Fruit fly (Drosophila melanogaster) whole organism, prepupa: ENCODE results near the gene Cyp12a4.

Experiments
- CG10631 ChIP-seq: fragments of 200-800 bp; sonication (Bioruptor generic); optimal IDR thresholded peaks from 2 replicates; lab custom pipeline; 2016; ENCODE audit warnings: missing biosample characterization, missing genetic modification characterization
- CG10669 ChIP-seq: fragments of 200-800 bp; sonication (Bioruptor generic); optimal IDR thresholded peaks from 3 replicates; lab custom pipeline; 2018; ENCODE audit warnings: missing biosample characterization, mild to moderate bottlenecking, missing genetic modification characterization, moderate library complexity
- CG11294 ChIP-seq: fragments of 200-800 bp; sonication (Bioruptor generic); IDR thresholded peaks from 2 replicates; pipeline ENCODE4 v1.3.6; 2022; ENCODE audit warnings: missing biosample characterization, missing genetic modification characterization
- CG1621 ChIP-seq: fragments of 200-800 bp; sonication (Bioruptor generic); optimal IDR thresholded peaks from 3 replicates; lab custom pipeline; 2018; ENCODE audit warnings: missing biosample characterization, mild to moderate bottlenecking, missing genetic modification characterization
- CG16779 ChIP-seq: fragments of 200-800 bp; sonication (Bioruptor generic); optimal IDR thresholded peaks from 3 replicates; lab custom pipeline; 2017; ENCODE audit warnings: missing biosample characterization, mild to moderate bottlenecking, missing genetic modification characterization
- CG3032 ChIP-seq: fragments of 200-800 bp; optimal IDR thresholded peaks from 2 replicates; lab custom pipeline; 2019; ENCODE audit warnings: missing biosample characterization, mild to moderate bottlenecking, missing genetic modification characterization, moderate library complexity
- CG32006 ChIP-seq: fragments of 200-800 bp; sonication (Bioruptor generic); optimal IDR thresholded peaks from 3 replicates; lab custom pipeline; 2017; ENCODE audit warnings: missing biosample characterization, mild to moderate bottlenecking, missing genetic modification characterization
- CG3919 ChIP-seq: fragments of 200-800 bp; sonication (Bioruptor generic); optimal IDR thresholded peaks from 3 replicates; lab custom pipeline; 2016; ENCODE audit warnings: missing biosample characterization, missing genetic modification characterization
- CG4318 ChIP-seq: fragments of 200-800 bp; sonication (Bioruptor generic); optimal IDR thresholded peaks from 3 replicates; lab custom pipeline; 2017; ENCODE audit warnings: missing biosample characterization, mild to moderate bottlenecking, missing genetic modification characterization
- CG6163 ChIP-seq: fragments of 200-800 bp; sonication (Bioruptor generic); IDR thresholded peaks from 3 replicates; pipeline ENCODE4 v1.3.6; 2022; ENCODE audit warnings: missing biosample characterization, missing genetic modification characterization
- CG6276 ChIP-seq: fragments of 200-800 bp; sonication (Bioruptor generic); optimal IDR thresholded peaks from 2 replicates; lab custom pipeline; 2017; ENCODE audit warnings: missing biosample characterization, mild to moderate bottlenecking, missing genetic modification characterization
- CG6792 ChIP-seq: fragments of 200-800 bp; sonication (Bioruptor generic); optimal IDR thresholded peaks from 3 replicates; lab custom pipeline; 2016; ENCODE audit warnings: missing biosample characterization, missing genetic modification characterization
- CG6808 ChIP-seq: fragments of 200-800 bp; sonication (Bioruptor generic); optimal IDR thresholded peaks from 3 replicates; lab custom pipeline; 2017; ENCODE audit warnings: missing biosample characterization, missing genetic modification characterization, mild to moderate bottlenecking, moderate library complexity, missing genetic modification reagents
- CG6854 ChIP-seq: fragments of 200-800 bp; sonication (Bioruptor generic); optimal IDR thresholded peaks from 2 replicates; lab custom pipeline; 2017; ENCODE audit warnings: missing biosample characterization, mild to moderate bottlenecking, missing genetic modification characterization
- CG8119 ChIP-seq: fragments of 200-800 bp; sonication (Bioruptor generic); IDR thresholded peaks from 3 replicates; pipeline ENCODE4 v1.3.6; 2022; ENCODE audit warnings: missing biosample characterization, missing genetic modification characterization
- CG8319 ChIP-seq: fragments of 200-800 bp; sonication (Bioruptor generic); optimal IDR thresholded peaks from 3 replicates; lab custom pipeline; 2016; ENCODE audit warnings: missing biosample characterization, missing genetic modification characterization
- CG8632 ChIP-seq: fragments of 200-800 bp; sonication (Bioruptor generic); optimal IDR thresholded peaks from 3 replicates; lab custom pipeline; 2016; ENCODE audit warnings: missing biosample characterization, missing genetic modification characterization
- CG9139 ChIP-seq: fragments of 200-800 bp; sonication (Bioruptor generic); optimal IDR thresholded peaks from 3 replicates; lab custom pipeline; 2017; ENCODE audit warnings: missing biosample characterization, mild to moderate bottlenecking, missing genetic modification characterization
- Eip93F ChIP-seq: fragments of 200-800 bp; sonication (Bioruptor generic); optimal IDR thresholded peaks from 2 replicates; lab custom pipeline; 2016; ENCODE audit warnings: missing biosample characterization, mild to moderate bottlenecking, missing genetic modification characterization
- Ets21C ChIP-seq: fragments of 200-800 bp; sonication (Bioruptor generic); optimal IDR thresholded peaks from 3 replicates; lab custom pipeline; 2016; ENCODE audit warnings: missing biosample characterization, missing genetic modification characterization
- Ets96B ChIP-seq: fragments of 200-800 bp; optimal IDR thresholded peaks from 2 replicates; lab custom pipeline; 2019; ENCODE audit warnings: missing biosample characterization, mild to moderate bottlenecking, missing genetic modification characterization, moderate library complexity
- Gug ChIP-seq: fragments of 200-800 bp; sonication (Bioruptor generic); IDR thresholded peaks from 2 replicates; pipeline ENCODE4 v1.3.6; 2022; ENCODE audit warnings: missing biosample characterization, missing genetic modification characterization
- Hr38 ChIP-seq: sonication (Bioruptor generic); optimal IDR thresholded peaks from 2 replicates; lab custom pipeline; 2016; ENCODE audit warnings: missing biosample characterization, missing genetic modification characterization
- Hr39 ChIP-seq: fragments of 200-800 bp; sonication (Bioruptor generic); optimal IDR thresholded peaks from 2 replicates; lab custom pipeline; 2016; ENCODE audit warnings: missing biosample characterization, missing genetic modification characterization
- Hr4 ChIP-seq: fragments of 200-800 bp; sonication (Bioruptor generic); optimal IDR thresholded peaks from 3 replicates; lab custom pipeline; 2016; ENCODE audit warnings: missing biosample characterization, missing genetic modification characterization
- Lpt ChIP-seq: fragments of 200-800 bp; sonication (Bioruptor generic); optimal IDR thresholded peaks from 3 replicates; lab custom pipeline; 2016; ENCODE audit warnings: missing biosample characterization, missing genetic modification characterization
- Smox ChIP-seq: fragments of 200-800 bp; sonication (Bioruptor generic); optimal IDR thresholded peaks from 3 replicates; lab custom pipeline; 2016; ENCODE audit warnings: missing biosample characterization, missing genetic modification characterization
- Sox102F ChIP-seq: fragments of 200-800 bp; sonication (Bioruptor generic); optimal IDR thresholded peaks from 2 replicates; lab custom pipeline; 2016; ENCODE audit warnings: missing biosample characterization, mild to moderate bottlenecking, missing genetic modification characterization
- Sox14 ChIP-seq: fragments of 200-800 bp; sonication (Bioruptor generic); optimal IDR thresholded peaks from 3 replicates; lab custom pipeline; 2016; ENCODE audit warnings: missing biosample characterization, missing genetic modification characterization
- Sox15 ChIP-seq: fragments of 200-800 bp; sonication (Bioruptor generic); optimal IDR thresholded peaks from 3 replicates; lab custom pipeline; 2016; ENCODE audit warnings: missing biosample characterization, missing genetic modification characterization
- achi ChIP-seq: fragments of 200-800 bp; sonication (Bioruptor generic); optimal IDR thresholded peaks from 3 replicates; lab custom pipeline; 2016; ENCODE audit warnings: missing biosample characterization, missing genetic modification characterization
- acj6 ChIP-seq: fragments of 200-800 bp; sonication (Bioruptor generic); optimal IDR thresholded peaks from 3 replicates; lab custom pipeline; 2016; ENCODE audit warnings: missing biosample characterization, missing genetic modification characterization
- cyc ChIP-seq: fragments of 200-800 bp; sonication (Bioruptor generic); optimal IDR thresholded peaks from 3 replicates; lab custom pipeline; 2016; ENCODE audit warnings: missing biosample characterization, missing genetic modification characterization
- dsx ChIP-seq: fragments of 200-800 bp; optimal IDR thresholded peaks from 3 replicates; lab custom pipeline; 2019; ENCODE audit warnings: missing biosample characterization, mild to moderate bottlenecking, missing genetic modification characterization, moderate library complexity; ENCODE audit not compliant: poor library complexity, severe bottlenecking
- fd59A ChIP-seq: fragments of 200-800 bp; sonication (Bioruptor generic); optimal IDR thresholded peaks from 2 replicates; lab custom pipeline; 2017; ENCODE audit warnings: missing biosample characterization, mild to moderate bottlenecking, missing genetic modification characterization, missing genetic modification reagents
- fd85E ChIP-seq: fragments of 200-800 bp; sonication (Bioruptor generic); optimal IDR thresholded peaks from 3 replicates; lab custom pipeline; 2016; ENCODE audit warnings: missing biosample characterization, missing genetic modification characterization
- fkh ChIP-seq: fragments of 200-800 bp; sonication (Bioruptor generic); optimal IDR thresholded peaks from 3 replicates; lab custom pipeline; 2017; ENCODE audit warnings: missing biosample characterization, mild to moderate bottlenecking, missing genetic modification characterization, moderate library complexity
- net ChIP-seq: fragments of 200-800 bp; sonication (Bioruptor generic); optimal IDR thresholded peaks from 3 replicates; lab custom pipeline; 2016; ENCODE audit warnings: missing biosample characterization, missing genetic modification characterization
- pdm3 ChIP-seq: fragments of 200-800 bp; sonication (Bioruptor generic); optimal IDR thresholded peaks from 3 replicates; lab custom pipeline; 2016; ENCODE audit warnings: missing biosample characterization, missing genetic modification characterization
- salr ChIP-seq, 2 experiments: fragments of 200-800 bp; sonication (Bioruptor generic); optimal IDR thresholded peaks; 3 replicates each; lab custom pipeline; 2016 to 2018; ENCODE audit warnings: missing biosample characterization in 2 of 2, missing genetic modification characterization in 2 of 2, mild to moderate bottlenecking in 1 of 2

The Cyp12a4 gene

dm6 chr3R:19118505-19119138 lies 16.3 kb upstream of the Cyp12a4 start (continued):
- TF ChIP-seq Hr4 (peak; percentile 81), Sox15 (GFP tag; lab: Kevin White, UChicago) (peak; percentile 74), Gug (GFP tag; lab: Robert Waterston, UW) (peak; percentile 83), CG8319 (GFP tag; lab: Kevin White, UChicago) (peak; percentile 82), Ets96B (tag; lab: Kevin White, UChicago) (peak; percentile 87), CG3919 (GFP tag; lab: Kevin White, UChicago) (peak; percentile 89), Hr39 (GFP tag; lab: Kevin White, UChicago) (peak; percentile 90), CG3032 (tag; lab: Kevin White, UChicago) (peak; percentile 87), acj6 (peak; percentile 89), CG32006 (GFP tag; lab: Kevin White, UChicago) (peak; percentile 77), Sox14 (GFP tag; lab: Kevin White, UChicago) (peak; percentile 88), Smox (GFP tag; lab: Kevin White, UChicago) (peak; percentile 79), CG11294 (GFP tag; lab: Robert Waterston, UW) (peak; percentile 71)
- TF ChIP-seq, all 60 proteins: peak for 58

dm6 chr3R:19132146-19132833 lies 2.7 kb upstream of the Cyp12a4 start, which contains the start of gene Cyp12a5:
Gene Cyp12a5, plus strand, starts transcription at chr3R:19132648.
- TF ChIP-seq Ets96B (tag; lab: Kevin White, UChicago): no peak
- TF ChIP-seq fkh: no peak
- no peak for TF ChIP-seq fd59A
- TF ChIP-seq Hr4: no peak
- TF ChIP-seq pdm3: no peak
- no peak for TF ChIP-seq CG9139 (GFP tag; lab: Kevin White, UChicago)
- no peak for TF ChIP-seq Sox102F
- no peak for TF ChIP-seq Sox14 (GFP tag; lab: Kevin White, UChicago)
- TF ChIP-seq CG6808 (GFP tag; lab: Kevin White, UChicago): no peak
- no peak for TF ChIP-seq CG16779
- TF ChIP-seq CG8319 (GFP tag; lab: Kevin White, UChicago): no peak
- TF ChIP-seq CG6276 (GFP tag; lab: Kevin White, UChicago): no peak
- no peak for TF ChIP-seq Gug (GFP tag; lab: Robert Waterston, UW)
- TF ChIP-seq salr (GFP tag; optimal IDR thresholded peaks at IDR 0.05; lab: Kevin White, UChicago): no peak
- no peak for TF ChIP-seq acj6
- TF ChIP-seq Ets21C (GFP tag; lab: Kevin White, UChicago): no peak
- no peak for TF ChIP-seq CG10631 (GFP tag; lab: Kevin White, UChicago)
- no peak for TF ChIP-seq Eip93F (GFP tag; lab: Kevin White, UChicago)

dm6 chr3R:19147511-19148239 lies 12.7 kb downstream of the Cyp12a4 start, which contains the start of gene Ppcs:
Gene Ppcs, minus strand, starts transcription at chr3R:19147910.
- TF ChIP-seq net (peak; percentile 90), CG6276 (GFP tag; lab: Kevin White, UChicago) (peak; percentile 93), Sox14 (GFP tag; lab: Kevin White, UChicago) (peak; percentile 62), CG9139 (GFP tag; lab: Kevin White, UChicago) (peak; percentile 92), acj6 (peak; percentile 50), Lpt (GFP tag; lab: Kevin White, UChicago) (peak; percentile 57), cyc (GFP tag; lab: Kevin White, UChicago) (peak; percentile 57), Eip93F (GFP tag; lab: Kevin White, UChicago) (peak; percentile 56), CG8119 (peak; percentile 78), CG6854 (GFP tag; lab: Kevin White, UChicago) (peak; percentile 96), Hr38 (GFP tag; lab: Kevin White, UChicago) (no peak), CG3919 (GFP tag; lab: Kevin White, UChicago) (peak; percentile 84), CG8632 (GFP tag; lab: Kevin White, UChicago) (peak; percentile 46), CG10669 (peak; percentile 59), fkh (peak; percentile 51), CG6792 (GFP tag; lab: Kevin White, UChicago) (no peak), Ets96B (tag; lab: Kevin White, UChicago) (peak; percentile 35), CG4318 (GFP tag; lab: Kevin White, UChicago) (no peak), dsx (peak; percentile 59), CG3032 (tag; lab: Kevin White, UChicago) (peak; percentile 38), CG1621 (tag; lab: Kevin White, UChicago) (peak; percentile 87), Hr39 (GFP tag; lab: Kevin White, UChicago) (peak; percentile 55), Ets21C (GFP tag; lab: Kevin White, UChicago) (peak; percentile 41), Hr4 (peak; percentile 44), achi (GFP tag; lab: Kevin White, UChicago) (peak; percentile 76), CG6163 (peak; percentile 63; the same call in 2 of the 3 replicates), Sox102F (peak; percentile 56), salr (GFP tag; optimal IDR thresholded peaks at IDR 0.05; lab: Kevin White, UChicago) (peak in 1 of 2 experiments; percentile 74), CG32006 (GFP tag; lab: Kevin White, UChicago) (peak; percentile 62), fd85E (GFP tag; lab: Kevin White, UChicago) (peak; percentile 77)
